Worm (Caenorhabditis elegans): Measurements from ENCODE around the gene col-73.

- TF ChIP-seq lin-15B (tag; optimal IDR thresholded peaks at IDR 0.05), result no peak
- TF ChIP-seq lin-39 (tag; optimal IDR thresholded peaks at IDR 0.05), result no peak
Measured at ce11 chrII:4857873-4858364, 15.0 kb downstream of the col-73 start, which contains the start of gene F11G11.5.
